Worm (Caenorhabditis elegans) whole organism, young adult: ENCODE data around the gene Y45F10C.4.
A peak's percentile ranks its signal among the peaks of the same experiment; 100 is the strongest.
"Not testable (repeated sequence)": the region's sequence is repeated elsewhere in the genome, so short reads cannot be mapped to it uniquely, and the experiment has no call there.

Experiments used
- B0019.2 ChIP-seq: fragments of 200-800 bp; sonication (Bioruptor generic); conservative IDR thresholded peaks from 2 replicates; pipeline ENCODE4 v1.3.6; 2022; ENCODE audit warnings: missing genetic modification reagents, missing genetic modification characterization, missing compliant biosample characterization
- D2030.7 ChIP-seq: fragments of 200-800 bp; sonication (Bioruptor generic); IDR thresholded peaks from 2 replicates; pipeline ENCODE4 v1.3.6; 2022; ENCODE audit warnings: missing genetic modification reagents, missing genetic modification characterization, missing compliant biosample characterization
- F22D6.2 ChIP-seq: sonication (generic microtip); optimal IDR thresholded peaks from 2 replicates; lab custom pipeline; 2016; ENCODE audit warnings: mild to moderate bottlenecking, missing genetic modification characterization, missing compliant biosample characterization
- ZK185.1 ChIP-seq: sonication (generic microtip); optimal IDR thresholded peaks from 2 replicates; lab custom pipeline; 2016; ENCODE audit warnings: mild to moderate bottlenecking, missing genetic modification characterization, missing compliant biosample characterization; ENCODE audit not compliant: poor library complexity, severe bottlenecking
- akir-1 ChIP-seq: fragments of 200-800 bp; sonication (Bioruptor generic); optimal IDR thresholded peaks from 2 replicates; lab custom pipeline; 2018; ENCODE audit warnings: mild to moderate bottlenecking, missing genetic modification characterization, moderate library complexity, missing compliant biosample characterization
- aptf-3 ChIP-seq: fragments of 200-800 bp; sonication (Bioruptor generic); IDR thresholded peaks from 2 replicates; pipeline ENCODE4 v1.3.6; 2022; ENCODE audit warnings: missing genetic modification characterization, missing compliant biosample characterization
- attf-6 ChIP-seq: fragments of 200-800 bp; sonication (Bioruptor generic); IDR thresholded peaks from 2 replicates; pipeline ENCODE4 v1.3.6; 2022; ENCODE audit warnings: missing genetic modification reagents, missing genetic modification characterization, missing compliant biosample characterization
- bed-1 ChIP-seq: fragments of 200-800 bp; sonication (Bioruptor generic); IDR thresholded peaks from 2 replicates; pipeline ENCODE4 v1.3.6; 2022; ENCODE audit warnings: missing genetic modification reagents, missing genetic modification characterization, missing compliant biosample characterization
- cebp-2 ChIP-seq: fragments of 200-800 bp; sonication (Bioruptor generic); IDR thresholded peaks from 2 replicates; pipeline ENCODE4 v1.3.6; 2022; ENCODE audit warnings: missing genetic modification characterization, missing compliant biosample characterization
- chd-7 ChIP-seq: sonication (generic microtip); optimal IDR thresholded peaks from 2 replicates; lab custom pipeline; 2016; ENCODE audit warnings: mild to moderate bottlenecking, missing genetic modification characterization, moderate library complexity, missing compliant biosample characterization
- dpff-1 ChIP-seq: sonication (generic microtip); optimal IDR thresholded peaks from 2 replicates; lab custom pipeline; 2017; ENCODE audit warnings: mild to moderate bottlenecking, missing genetic modification characterization, missing compliant biosample characterization
- egl-44 ChIP-seq: fragments of 200-800 bp; sonication (Bioruptor generic); IDR thresholded peaks from 2 replicates; pipeline ENCODE4 v1.3.6; 2022; ENCODE audit warnings: missing genetic modification reagents, missing genetic modification characterization, missing compliant biosample characterization
- ekl-4 ChIP-seq: fragments of 200-800 bp; sonication (Bioruptor generic); IDR thresholded peaks from 2 replicates; pipeline ENCODE4 v1.3.6; 2022; ENCODE audit warnings: missing genetic modification reagents, missing genetic modification characterization, missing compliant biosample characterization
- gei-17 ChIP-seq: fragments of 200-800 bp; sonication (Bioruptor generic); optimal IDR thresholded peaks from 2 replicates; lab custom pipeline; 2018; ENCODE audit warnings: mild to moderate bottlenecking, missing genetic modification characterization, missing compliant biosample characterization
- hmg-1.2 ChIP-seq: fragments of 200-800 bp; sonication (Bioruptor generic); IDR thresholded peaks from 2 replicates; pipeline ENCODE4 v1.3.6; 2022; ENCODE audit warnings: missing genetic modification reagents, missing genetic modification characterization, missing compliant biosample characterization
- hsf-1 ChIP-seq: fragments of 200-800 bp; sonication (Bioruptor generic); IDR thresholded peaks from 2 replicates; pipeline ENCODE4 v1.3.6; 2022; ENCODE audit warnings: missing genetic modification reagents, missing genetic modification characterization, missing compliant biosample characterization
- lsy-27 ChIP-seq: sonication (generic microtip); optimal IDR thresholded peaks from 2 replicates; lab custom pipeline; 2017; ENCODE audit warnings: missing genetic modification characterization, mild to moderate bottlenecking, missing compliant biosample characterization, antibody characterized with exemption, missing genotype, borderline replicate concordance; ENCODE audit not compliant: insufficient read depth
- madf-6 ChIP-seq: fragments of 200-800 bp; sonication (Bioruptor generic); IDR thresholded peaks from 2 replicates; pipeline ENCODE4 v1.3.6; 2022; ENCODE audit warnings: missing genetic modification reagents, missing genetic modification characterization, missing compliant biosample characterization
- mcd-1 ChIP-seq: fragments of 200-800 bp; sonication (Bioruptor generic); IDR thresholded peaks from 2 replicates; pipeline ENCODE4 v1.3.6; 2022; ENCODE audit warnings: missing genetic modification reagents, missing genetic modification characterization, missing compliant biosample characterization
- mel-28 ChIP-seq: sonication (generic microtip); optimal IDR thresholded peaks from 2 replicates; lab custom pipeline; 2016; ENCODE audit warnings: borderline replicate concordance, mild to moderate bottlenecking, missing genetic modification characterization, missing compliant biosample characterization
- mes-4 ChIP-seq: sonication (generic microtip); optimal IDR thresholded peaks from 2 replicates; lab custom pipeline; 2016; ENCODE audit warnings: missing genotype, missing genetic modification characterization, missing compliant biosample characterization
- pbrm-1 ChIP-seq: fragments of 200-800 bp; sonication (Bioruptor generic); IDR thresholded peaks from 2 replicates; pipeline ENCODE4 v1.3.6; 2022; ENCODE audit warnings: missing genetic modification reagents, missing genetic modification characterization, missing compliant biosample characterization
- pha-4 ChIP-seq: fragments of 150-350 bp; sonication (generic microtip); optimal IDR thresholded peaks from 2 replicates; lab custom pipeline; 2014; ENCODE audit warnings: missing biosample characterization, missing genetic modification reagents, missing genetic modification characterization
- snpc-1.3 ChIP-seq: sonication (generic microtip); optimal IDR thresholded peaks from 2 replicates; lab custom pipeline; 2017; ENCODE audit warnings: missing genetic modification characterization, mild to moderate bottlenecking, missing compliant biosample characterization, antibody characterized with exemption, moderate library complexity, missing genotype, missing genetic modification reagents; ENCODE audit not compliant: insufficient read depth
- snpc-4 ChIP-seq, 5 experiments: fragments of 150-350 bp in 1 of 5; sonication (generic microtip) in 4 of 5; optimal IDR thresholded peaks; 2 replicates each; lab custom pipeline; 2014 to 2018; ENCODE audit warnings: missing genetic modification characterization in 5 of 5, missing biosample characterization in 3 of 5, antibody characterized with exemption in 2 of 5, mild to moderate bottlenecking in 2 of 5, missing compliant biosample characterization in 2 of 5, missing genotype in 2 of 5, moderate library complexity in 2 of 5, missing genetic modification reagents in 1 of 5
- tbp1 ChIP-seq: fragments of 200-800 bp; sonication (Bioruptor generic); optimal IDR thresholded peaks from 2 replicates; lab custom pipeline; 2018; ENCODE audit warnings: mild to moderate bottlenecking, missing genetic modification characterization, missing compliant biosample characterization

Y45F10C.4 gene

DNA sequence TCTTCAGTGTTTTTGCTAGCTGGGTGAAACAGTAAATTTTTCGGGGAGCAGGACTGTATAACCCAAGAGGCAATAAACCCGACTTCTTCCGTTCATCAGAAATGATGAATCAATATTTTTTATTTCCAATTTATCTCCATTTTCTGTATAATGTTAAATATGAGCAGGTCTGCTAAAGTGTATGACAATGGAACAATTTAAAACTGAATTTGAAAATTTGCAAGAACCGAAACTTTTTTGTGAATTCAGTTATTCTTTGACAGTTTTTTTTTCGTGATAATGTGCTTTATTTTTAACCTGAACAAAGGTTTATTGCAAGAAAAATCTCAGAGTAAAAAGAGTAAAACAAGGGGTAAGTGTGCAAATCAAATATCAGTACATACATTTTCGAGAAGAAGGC is 1.1 kb upstream of the Y45F10C.4 start (continued):
- no peak for TF ChIP-seq lsy-27 (tag; lab: Kevin White, UChicago)
- TF ChIP-seq gei-17 (GFP tag; lab: Kevin White, UChicago) = no peak
- no peak for TF ChIP-seq chd-7 (tag; lab: Kevin White, UChicago)
- no peak for TF ChIP-seq F22D6.2 (tag; lab: Kevin White, UChicago)
- no peak for TF ChIP-seq egl-44
- TF ChIP-seq pha-4 = no peak
- no peak for TF ChIP-seq D2030.7
- TF ChIP-seq snpc-1.3 (tag; lab: Kevin White, UChicago) = peak; percentile 32
- TF ChIP-seq hmg-1.2 = no peak
- no peak for TF ChIP-seq aptf-3 (GFP tag; lab: Robert Waterston, UW)

DNA sequence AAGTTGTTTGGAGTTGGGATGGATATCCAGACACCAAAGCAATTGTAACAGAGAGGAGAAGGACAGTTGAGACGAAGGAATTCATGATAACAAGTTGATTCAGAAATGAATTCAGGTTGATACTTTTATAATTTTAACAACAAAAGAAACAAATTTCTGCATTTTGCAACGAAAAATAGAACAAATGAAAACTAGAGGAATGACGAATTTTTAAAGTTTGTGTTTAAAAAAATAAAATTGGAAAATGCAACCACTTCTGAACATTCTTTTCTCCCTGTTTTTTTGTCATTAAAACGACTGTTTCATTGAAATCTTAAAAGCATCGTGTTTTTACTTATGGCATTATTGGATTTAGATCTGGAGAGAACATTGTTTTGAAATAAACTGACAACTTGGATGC is 1.4 kb downstream of the Y45F10C.4 start, which contains the start of gene Y45F10C.2:
Y45F10C.2 (minus strand) TSS at position 101 of the 400 bp plus-strand sequence.
- not testable (repeated sequence) for TF ChIP-seq dpff-1; mes-4 (tag; lab: Kevin White, UChicago); D2030.7
- TF ChIP-seq, all 124 proteins: peak for 0; not testable (repeated sequence) for 124

DNA sequence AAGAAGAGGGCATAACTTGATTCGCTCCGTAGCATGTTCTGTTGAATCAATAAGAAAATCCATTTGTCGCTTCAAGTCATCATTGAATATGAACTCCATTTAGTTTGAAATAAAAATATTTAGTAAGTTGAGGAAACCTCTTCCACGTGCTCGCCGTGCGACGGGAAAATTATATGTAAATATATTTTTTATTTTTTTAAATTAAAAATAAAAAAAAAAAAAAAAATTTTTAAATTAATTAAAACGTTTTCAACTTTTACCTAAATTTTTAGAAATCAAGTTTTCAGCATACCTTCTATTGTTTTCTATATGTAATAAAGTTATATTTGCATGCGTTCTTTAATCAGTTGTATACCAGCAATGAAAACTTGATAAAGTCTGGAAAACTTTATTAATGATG is 4.5 kb downstream of the Y45F10C.4 start, which contains the start of gene Y45F10C.1:
Y45F10C.1 (minus strand) TSS at position 101 of the 400 bp plus-strand sequence.
- not testable (repeated sequence) for TF ChIP-seq B0019.2 (GFP tag; lab: Robert Waterston, UW); mel-28 (tag; lab: Kevin White, UChicago); ZK185.1 (tag; lab: Kevin White, UChicago)

DNA sequence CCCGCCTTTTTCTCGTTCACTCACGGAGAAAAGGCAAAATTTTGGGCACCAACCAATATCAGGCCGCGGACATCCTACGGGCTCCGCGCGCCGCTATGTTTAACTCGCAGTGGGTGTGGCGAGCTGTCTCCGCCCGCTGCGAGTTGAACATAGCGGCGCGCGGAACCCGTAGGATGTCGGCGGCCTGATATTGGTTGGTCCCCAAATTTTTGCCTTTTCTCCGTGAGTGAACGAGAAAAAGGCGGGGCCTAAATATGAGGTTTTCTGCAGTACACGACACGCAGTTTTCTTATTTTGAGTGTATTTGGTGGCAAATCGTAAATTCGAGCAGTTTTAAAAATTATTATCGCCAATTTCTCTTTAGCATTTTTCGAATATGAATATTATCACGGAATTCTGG is 5.8 kb downstream of the Y45F10C.4 start:
- peak; percentile 78 for TF ChIP-seq pbrm-1 (GFP tag; lab: Robert Waterston, UW)
- TF ChIP-seq madf-6 (GFP tag; lab: Robert Waterston, UW) = peak; percentile 41; the same call in 1 of the 2 replicates
- TF ChIP-seq attf-6 = peak; percentile 94
- 0 out of 2 replicates have a peak, but pooled peaks have one; percentile 69 for TF ChIP-seq cebp-2 (GFP tag; lab: Robert Waterston, UW)
- TF ChIP-seq snpc-4 (GFP tag; optimal IDR thresholded peaks at IDR 0.05; lab: Kevin White, UChicago) = not testable (repeated sequence)
- peak in 2 of 4 experiments; percentile 17 to 87 for TF ChIP-seq snpc-4 (tag; optimal IDR thresholded peaks at IDR 0.05; lab: Kevin White, UChicago)
- TF ChIP-seq hmg-1.2 = peak; percentile 67
- TF ChIP-seq mcd-1 (GFP tag; lab: Robert Waterston, UW) = peak; percentile 61

ce11 chrIV:13652023-13652422 is 12.0 kb downstream of the Y45F10C.4 start, which contains the start of gene Y45F10C.6:
Gene Y45F10C.6 (plus strand): TSS chrIV:13652323.
- TF ChIP-seq tbp1; gei-17 (GFP tag; lab: Kevin White, UChicago); akir-1 (GFP tag; lab: Kevin White, UChicago): not testable (repeated sequence)

ce11 chrIV:13651411-13651810 is 12.6 kb downstream of the Y45F10C.4 start, which contains the start of gene C08F11.12:
Gene C08F11.12 (minus strand): TSS chrIV:13651511.
- not testable (repeated sequence) for TF ChIP-seq ekl-4 (GFP tag; lab: Robert Waterston, UW); bed-1; gei-17 (GFP tag; lab: Kevin White, UChicago)
- TF ChIP-seq, all 124 proteins: peak for 0; not testable (repeated sequence) for 124

DNA sequence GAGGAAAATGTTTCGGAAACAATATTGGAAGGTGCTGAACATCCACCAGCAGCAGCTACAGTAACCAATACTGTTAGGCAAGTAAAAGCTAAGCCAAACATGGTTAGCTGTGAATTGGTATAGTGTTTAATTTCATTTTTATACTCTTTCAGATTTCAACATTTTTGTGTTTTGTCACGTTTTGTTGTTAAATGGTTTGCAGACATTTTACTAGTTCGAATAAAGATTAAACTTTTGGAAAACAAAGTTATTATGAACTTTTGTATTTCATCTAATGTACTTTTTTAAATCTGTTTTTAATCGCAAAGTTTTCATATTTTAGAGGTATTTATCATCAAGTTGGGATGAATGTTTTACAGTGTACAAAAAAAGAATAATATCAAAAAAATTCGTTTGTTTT is 13.8 kb downstream of the Y45F10C.4 start, which contains the start of gene C08F11.17:
C08F11.17 (minus strand) TSS at position 101 of the 400 bp plus-strand sequence.
- no peak for TF ChIP-seq hsf-1 (GFP tag; lab: Robert Waterston, UW)
- TF ChIP-seq, all 124 proteins: peak for 0
